Worm (Caenorhabditis elegans) whole organism, L4 larva: ENCODE results near the gene K06A9.2.

Source experiments
- D1046.2 ChIP-seq: fragments of 200-800 bp; sonication (Bioruptor generic); IDR thresholded peaks from 2 replicates; pipeline ENCODE4 v1.3.6; 2022; ENCODE audit warnings: missing genetic modification characterization, missing compliant biosample characterization
- F37D6.2 ChIP-seq: sonication (generic microtip); optimal IDR thresholded peaks from 2 replicates; lab custom pipeline; 2016; ENCODE audit warnings: mild to moderate bottlenecking, missing genetic modification characterization, missing compliant biosample characterization
- T26A8.4 ChIP-seq: fragments of 200-800 bp; sonication (Bioruptor generic); IDR thresholded peaks from 2 replicates; pipeline ENCODE4 v1.3.6; 2022; ENCODE audit warnings: missing genetic modification characterization, missing compliant biosample characterization
- Y48G9A.11 ChIP-seq: fragments of 200-800 bp; sonication (Bioruptor generic); IDR thresholded peaks from 2 replicates; pipeline ENCODE4 v1.3.6; 2022; ENCODE audit warnings: missing genetic modification reagents, missing genetic modification characterization, missing compliant biosample characterization
- Y5F2A.4 ChIP-seq: fragments of 200-800 bp; sonication (Bioruptor generic); optimal IDR thresholded peaks from 2 replicates; lab custom pipeline; 2018; ENCODE audit warnings: mild to moderate bottlenecking, missing genetic modification characterization, missing compliant biosample characterization
- Y75B8A.6 ChIP-seq: fragments of 200-800 bp; sonication (Bioruptor generic); IDR thresholded peaks from 2 replicates; pipeline ENCODE4 v1.3.6; 2022; ENCODE audit warnings: missing genetic modification reagents, missing genetic modification characterization, missing compliant biosample characterization
- ZK546.5 ChIP-seq, 2 experiments: sonication (generic microtip); optimal IDR thresholded peaks; 2 replicates each; lab custom pipeline; 2017; ENCODE audit warnings: missing biosample characterization in 2 of 2, missing genetic modification characterization in 2 of 2
- ama-1 ChIP-seq: fragments of 150-350 bp; optimal IDR thresholded peaks from 2 replicates; lab custom pipeline; 2014; ENCODE audit warnings: inconsistent platforms, mixed read lengths
- ceh-28 ChIP-seq: fragments of 150-350 bp; optimal IDR thresholded peaks from 2 replicates; lab custom pipeline; 2014; ENCODE audit warnings: missing biosample characterization, missing genetic modification reagents, missing genetic modification characterization
- ceh-44 ChIP-seq: fragments of 200-800 bp; sonication (Bioruptor generic); IDR thresholded peaks from 2 replicates; pipeline ENCODE4 v1.3.6; 2022; ENCODE audit warnings: missing genetic modification reagents, missing genetic modification characterization, missing compliant biosample characterization
- ceh-62 ChIP-seq: sonication (generic microtip); optimal IDR thresholded peaks from 2 replicates; lab custom pipeline; 2017; ENCODE audit warnings: missing biosample characterization, missing genetic modification characterization
- ceh-82 ChIP-seq: sonication (generic microtip); optimal IDR thresholded peaks from 2 replicates; lab custom pipeline; 2017; ENCODE audit warnings: missing biosample characterization, missing genetic modification characterization
- cey-2 ChIP-seq: sonication (generic microtip); optimal IDR thresholded peaks from 3 replicates; lab custom pipeline; 2017; ENCODE audit warnings: missing genetic modification characterization, mild to moderate bottlenecking, missing compliant biosample characterization, antibody characterized with exemption, borderline replicate concordance; ENCODE audit not compliant: insufficient read depth
- daf-12 ChIP-seq: fragments of 150-350 bp; optimal IDR thresholded peaks from 2 replicates; lab custom pipeline; 2014; ENCODE audit warnings: missing biosample characterization, missing genetic modification reagents, missing genetic modification characterization
- daf-16 ChIP-seq, 3 experiments: sonication (generic microtip); optimal IDR thresholded peaks; 2 replicates each; lab custom pipeline; 2016 to 2017; ENCODE audit warnings: missing genetic modification characterization in 3 of 3, missing genetic modification reagents in 3 of 3, mild to moderate bottlenecking in 2 of 3, missing compliant biosample characterization in 2 of 3, missing biosample characterization in 1 of 3, moderate library complexity in 1 of 3
- dmd-6 ChIP-seq: fragments of 200-800 bp; sonication (Bioruptor generic); IDR thresholded peaks from 2 replicates; pipeline ENCODE4 v1.3.6; 2022; ENCODE audit warnings: missing genetic modification reagents, missing genetic modification characterization, missing compliant biosample characterization
- dmd-9 ChIP-seq: fragments of 200-800 bp; sonication (Bioruptor generic); IDR thresholded peaks from 2 replicates; pipeline ENCODE4 v1.3.6; 2022; ENCODE audit warnings: missing genetic modification reagents, missing genetic modification characterization, missing compliant biosample characterization
- duxl-1 ChIP-seq: sonication (generic microtip); optimal IDR thresholded peaks from 2 replicates; lab custom pipeline; 2016; ENCODE audit warnings: mild to moderate bottlenecking, missing genetic modification characterization, moderate library complexity, missing compliant biosample characterization; ENCODE audit not compliant: poor library complexity
- dve-1 ChIP-seq: sonication (generic microtip); optimal IDR thresholded peaks from 2 replicates; lab custom pipeline; 2017; ENCODE audit warnings: antibody characterized with exemption, mild to moderate bottlenecking, missing genetic modification characterization, missing compliant biosample characterization; ENCODE audit not compliant: insufficient read depth
- egl-27 ChIP-seq: sonication (generic microtip); optimal IDR thresholded peaks from 3 replicates; lab custom pipeline; 2017; ENCODE audit warnings: missing biosample characterization, missing genetic modification reagents, missing genetic modification characterization
- egl-43 ChIP-seq: fragments of 200-800 bp; sonication (Bioruptor generic); IDR thresholded peaks from 2 replicates; pipeline ENCODE4 v1.3.6; 2022; ENCODE audit warnings: missing genetic modification reagents, missing genetic modification characterization, missing compliant biosample characterization
- fkh-10 ChIP-seq: fragments of 150-350 bp; optimal IDR thresholded peaks from 2 replicates; lab custom pipeline; 2014; ENCODE audit warnings: missing biosample characterization, missing genetic modification reagents, missing genetic modification characterization
- hif-1 ChIP-seq, 2 experiments: sonication (generic microtip); optimal IDR thresholded peaks; 2 replicates each; lab custom pipeline; 2016 to 2017; ENCODE audit warnings: missing compliant biosample characterization in 2 of 2, missing genetic modification characterization in 2 of 2, missing genetic modification reagents in 2 of 2, missing genotype in 2 of 2, mild to moderate bottlenecking in 1 of 2
- hlh-11 ChIP-seq: fragments of 200-800 bp; sonication (Bioruptor generic); optimal IDR thresholded peaks from 2 replicates; lab custom pipeline; 2018; ENCODE audit warnings: mild to moderate bottlenecking, missing genetic modification characterization, missing compliant biosample characterization
- hlh-30 ChIP-seq: sonication (generic microtip); optimal IDR thresholded peaks from 2 replicates; lab custom pipeline; 2017; ENCODE audit warnings: antibody characterized with exemption, mild to moderate bottlenecking, missing genetic modification characterization, missing compliant biosample characterization; ENCODE audit not compliant: insufficient read depth
- lin-39 ChIP-seq: fragments of 150-350 bp; optimal IDR thresholded peaks from 2 replicates; lab custom pipeline; 2014; ENCODE audit warnings: missing biosample characterization, missing genetic modification reagents, missing genetic modification characterization
- lir-3 ChIP-seq: sonication (generic microtip); optimal IDR thresholded peaks from 2 replicates; lab custom pipeline; 2016; ENCODE audit warnings: mild to moderate bottlenecking, missing genetic modification characterization, missing compliant biosample characterization
- mdt-29 ChIP-seq: fragments of 200-800 bp; sonication (Bioruptor generic); IDR thresholded peaks from 2 replicates; pipeline ENCODE4 v1.3.6; 2022; ENCODE audit warnings: missing genetic modification reagents, missing genetic modification characterization, missing compliant biosample characterization
- mep-1 ChIP-seq: fragments of 150-350 bp; sonication (generic microtip); optimal IDR thresholded peaks from 3 replicates; lab custom pipeline; 2014; ENCODE audit warnings: missing biosample characterization, missing genetic modification characterization
- mes-2 ChIP-seq: sonication (generic microtip); optimal IDR thresholded peaks from 2 replicates; lab custom pipeline; 2016; ENCODE audit warnings: missing genotype, mild to moderate bottlenecking, missing genetic modification characterization, missing compliant biosample characterization; ENCODE audit not compliant: poor library complexity, severe bottlenecking
- mxl-3 ChIP-seq: fragments of 200-800 bp; sonication (Bioruptor generic); optimal IDR thresholded peaks from 2 replicates; lab custom pipeline; 2018; ENCODE audit warnings: mild to moderate bottlenecking, missing genetic modification characterization, missing compliant biosample characterization
- nhr-11 ChIP-seq: fragments of 150-350 bp; optimal IDR thresholded peaks from 2 replicates; lab custom pipeline; 2014; ENCODE audit warnings: missing biosample characterization, missing genetic modification characterization
- nhr-28 ChIP-seq: fragments of 150-350 bp; optimal IDR thresholded peaks from 2 replicates; lab custom pipeline; 2014; ENCODE audit warnings: missing biosample characterization, missing genetic modification characterization
- nhr-42 ChIP-seq: fragments of 200-800 bp; sonication (Bioruptor generic); IDR thresholded peaks from 2 replicates; pipeline ENCODE4 v1.3.6; 2022; ENCODE audit warnings: missing genetic modification characterization, missing compliant biosample characterization
- nhr-6 ChIP-seq: fragments of 150-350 bp; optimal IDR thresholded peaks from 2 replicates; lab custom pipeline; 2014; ENCODE audit warnings: missing biosample characterization, missing genetic modification characterization
- nhr-77 ChIP-seq: fragments of 150-350 bp; optimal IDR thresholded peaks from 2 replicates; lab custom pipeline; 2014; ENCODE audit warnings: missing biosample characterization, missing genetic modification characterization
- php-3 ChIP-seq: fragments of 200-800 bp; sonication (Bioruptor generic); IDR thresholded peaks from 2 replicates; pipeline ENCODE4 v1.3.6; 2022; ENCODE audit warnings: missing genetic modification reagents, missing genetic modification characterization, missing compliant biosample characterization
- sdz-12 ChIP-seq: fragments of 200-800 bp; sonication (Bioruptor generic); optimal IDR thresholded peaks from 2 replicates; lab custom pipeline; 2018; ENCODE audit warnings: mild to moderate bottlenecking, missing genetic modification characterization, missing compliant biosample characterization
- set-16 ChIP-seq: fragments of 200-800 bp; sonication (Bioruptor generic); IDR thresholded peaks from 2 replicates; pipeline ENCODE4 v1.3.6; 2022; ENCODE audit warnings: missing genetic modification reagents, missing genetic modification characterization, missing compliant biosample characterization
- skn-1 ChIP-seq: fragments of 150-350 bp; optimal IDR thresholded peaks from 2 replicates; lab custom pipeline; 2014; ENCODE audit warnings: missing biosample characterization, missing genetic modification characterization
- spr-1 ChIP-seq: sonication (generic microtip); optimal IDR thresholded peaks from 2 replicates; lab custom pipeline; 2016; ENCODE audit warnings: mild to moderate bottlenecking, missing genetic modification characterization, missing compliant biosample characterization
- unc-62 ChIP-seq, 3 experiments: fragments of 150-350 bp in 1 of 3; sonication (generic microtip); optimal IDR thresholded peaks in 2 of 3; peaks in 1 of 3; 1 replicate in 1 of 3; 2 replicates in 2 of 3; lab custom pipeline; 2014 to 2017; ENCODE audit warnings: missing biosample characterization in 3 of 3, missing genetic modification characterization in 3 of 3, missing genetic modification reagents in 3 of 3, missing genotype in 1 of 3
- vab-7 ChIP-seq: fragments of 200-800 bp; sonication (Bioruptor generic); IDR thresholded peaks from 2 replicates; pipeline ENCODE4 v1.3.6; 2022; ENCODE audit warnings: missing genetic modification reagents, missing genetic modification characterization, missing compliant biosample characterization
- zip-11 ChIP-seq: fragments of 200-800 bp; sonication (Bioruptor generic); IDR thresholded peaks from 2 replicates; pipeline ENCODE4 v1.3.6; 2022; ENCODE audit warnings: missing genetic modification characterization, missing compliant biosample characterization

The K06A9.2 gene

ce11 chrX:1536138-1536537, at the start of gene K06A9.2:
K06A9.2 (plus strand) TSS chrX:1536366.
- no peak for TF ChIP-seq dmd-6 (GFP tag; lab: Robert Waterston, UW)
- peak; percentile 85 for TF ChIP-seq nhr-11 (tag; lab: Kevin White, UChicago)
- TF ChIP-seq hlh-11 (tag; lab: Kevin White, UChicago): peak; percentile 56
- TF ChIP-seq hlh-30 (tag; lab: Kevin White, UChicago): peak; percentile 55
- peak in 1 of 2 experiments; percentile 76 for TF ChIP-seq daf-16 (GFP tag; optimal IDR thresholded peaks at IDR 0.05; lab: Kevin White, UChicago)
- no peak for TF ChIP-seq daf-16 (tag; optimal IDR thresholded peaks at IDR 0.05; lab: Kevin White, UChicago)
- peak; percentile 1 for TF ChIP-seq nhr-28 (tag; lab: Kevin White, UChicago)
- no peak for TF ChIP-seq dve-1 (tag; lab: Kevin White, UChicago)

ce11 chrX:1487096-1487495, 49.1 kb upstream of the K06A9.2 start:
- TF ChIP-seq hif-1 (tag; optimal IDR thresholded peaks at IDR 0.05; lab: Kevin White, UChicago) (no peak), set-16 (peak; percentile 53; the same call in 1 of the 2 replicates), zip-11 (GFP tag; lab: Robert Waterston, UW) (no peak), php-3 (GFP tag; lab: Robert Waterston, UW) (no peak), ceh-28 (tag; lab: Kevin White, UChicago) (no peak), D1046.2 (0 out of 2 replicates have a peak, but pooled peaks have one; percentile 20), mdt-29 (GFP tag; lab: Robert Waterston, UW) (0 out of 2 replicates have a peak, but pooled peaks have one; percentile 15), Y48G9A.11 (0 out of 2 replicates have a peak, but pooled peaks have one; percentile 12), egl-43 (0 out of 2 replicates have a peak, but pooled peaks have one; percentile 16), Y75B8A.6 (GFP tag; lab: Robert Waterston, UW) (0 out of 2 replicates have a peak, but pooled peaks have one; percentile 59)

ce11 chrX:1488775-1489174, 47.4 kb upstream of the K06A9.2 start:
- TF ChIP-seq D1046.2 (0 out of 2 replicates have a peak, but pooled peaks have one; percentile 19), mes-2 (tag; lab: Kevin White, UChicago) (no peak), ceh-44 (GFP tag; lab: Robert Waterston, UW) (no peak), mep-1 (no peak), mxl-3 (GFP tag; lab: Kevin White, UChicago) (no peak), sdz-12 (peak; percentile 19), spr-1 (tag; lab: Kevin White, UChicago) (no peak), dmd-6 (GFP tag; lab: Robert Waterston, UW) (no peak), vab-7 (GFP tag; lab: Robert Waterston, UW) (peak; percentile 22; the same call in 1 of the 2 replicates), skn-1 (tag; lab: Kevin White, UChicago) (no peak), Y75B8A.6 (GFP tag; lab: Robert Waterston, UW) (0 out of 2 replicates have a peak, but pooled peaks have one; percentile 25), ama-1 (no peak), ZK546.5 (tag; optimal IDR thresholded peaks at IDR 0.05; lab: Kevin White, UChicago) (no peak), nhr-6 (no peak), dve-1 (tag; lab: Kevin White, UChicago) (no peak), daf-12 (tag; lab: Kevin White, UChicago) (no peak), dmd-9 (GFP tag; lab: Robert Waterston, UW) (no peak), nhr-77 (tag; lab: Kevin White, UChicago) (no peak), fkh-10 (GFP tag; lab: Kevin White, UChicago) (no peak), set-16 (no peak), Y5F2A.4 (GFP tag; lab: Kevin White, UChicago) (no peak)

ce11 chrX:1489574-1489973, 46.6 kb upstream of the K06A9.2 start:
- TF ChIP-seq ceh-62: no peak
- TF ChIP-seq cey-2 (tag; lab: Kevin White, UChicago): no peak
- no peak for TF ChIP-seq lin-39 (tag; lab: Kevin White, UChicago)
- TF ChIP-seq egl-27 (tag; lab: Kevin White, UChicago): no peak
- TF ChIP-seq T26A8.4 (GFP tag; lab: Robert Waterston, UW): no peak
- peak in 1 of 2 experiments; percentile 30 for TF ChIP-seq unc-62 (GFP tag; optimal IDR thresholded peaks at IDR 0.05 in 1 of 2; lab: Kevin White, UChicago)
- no peak for TF ChIP-seq unc-62 (tag; optimal IDR thresholded peaks at IDR 0.05; lab: Kevin White, UChicago)
- peak in 1 of 2 experiments; percentile 29 for TF ChIP-seq daf-16 (GFP tag; optimal IDR thresholded peaks at IDR 0.05; lab: Kevin White, UChicago)
- no peak for TF ChIP-seq daf-16 (tag; optimal IDR thresholded peaks at IDR 0.05; lab: Kevin White, UChicago)
- no peak for TF ChIP-seq skn-1 (tag; lab: Kevin White, UChicago)
- TF ChIP-seq nhr-42 (GFP tag; lab: Robert Waterston, UW): no peak
- TF ChIP-seq lir-3: no peak
- TF ChIP-seq nhr-11 (tag; lab: Kevin White, UChicago): no peak
- no peak for TF ChIP-seq F37D6.2 (tag; lab: Kevin White, UChicago)
- no peak for TF ChIP-seq ceh-82
- peak; percentile 61 for TF ChIP-seq duxl-1 (tag; lab: Kevin White, UChicago)
